Worm (Caenorhabditis elegans): ENCODE results near the gene Y51H4A.5.
A peak's percentile ranks its signal among the peaks of the same experiment; 100 is the strongest.

Gene Y51H4A.5

DNA sequence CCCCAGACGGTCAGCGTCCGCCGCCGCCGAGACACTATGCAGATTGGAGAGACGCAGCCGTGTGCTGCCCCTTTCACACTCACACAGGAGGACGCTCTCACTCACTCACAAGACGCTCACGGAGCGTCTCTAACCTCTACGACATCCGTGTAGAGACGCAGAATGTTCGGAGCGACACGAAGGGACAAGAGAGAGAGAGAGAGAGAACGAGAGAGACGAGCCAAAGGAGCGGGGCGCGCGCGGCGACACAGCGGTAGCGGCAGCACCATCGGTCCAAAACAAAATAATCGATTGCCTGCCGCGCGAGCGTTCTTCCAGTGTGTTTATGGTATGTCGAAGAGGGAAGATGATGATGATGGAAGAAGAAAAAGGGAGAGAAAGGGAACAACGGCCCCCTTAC is 33.6 kb downstream of the Y51H4A.5 start (continued):
- no peak for TF ChIP-seq ama-1 (optimal IDR thresholded peaks at IDR 0.05)
- TF ChIP-seq ama-1 (GFP tag; optimal IDR thresholded peaks at IDR 0.05) = no peak
- no peak for TF ChIP-seq fkh-3 (tag; optimal IDR thresholded peaks at IDR 0.05)
- no peak for TF ChIP-seq unc-130 (GFP tag; optimal IDR thresholded peaks at IDR 0.05)
- peak; percentile 55; the same call in 1 of the 2 replicates for TF ChIP-seq cebp-1 (GFP tag; IDR thresholded peaks at IDR 0.05)
- TF ChIP-seq cebp-1 (tag; optimal IDR thresholded peaks at IDR 0.05) = peak; percentile 89
- TF ChIP-seq sptf-2 (GFP tag; optimal IDR thresholded peaks at IDR 0.05) = peak; percentile 9
- peak; percentile 95 for TF ChIP-seq hmg-1.2 (GFP tag; IDR thresholded peaks at IDR 0.05)
- peak; percentile 86 for TF ChIP-seq K12H6.12 (tag; optimal IDR thresholded peaks at IDR 0.05)
- no peak for TF ChIP-seq him-1 (tag; optimal IDR thresholded peaks at IDR 0.05)
- TF ChIP-seq zfh-2 (GFP tag; conservative IDR thresholded peaks at IDR 0.05) = peak; percentile 98
- TF ChIP-seq hsf-1 (GFP tag; IDR thresholded peaks at IDR 0.05) = no peak
- peak; percentile 39 for TF ChIP-seq nhr-90 (tag; optimal IDR thresholded peaks at IDR 0.05)
- no peak for TF ChIP-seq ztf-18 (tag; optimal IDR thresholded peaks at IDR 0.05)
- no peak for TF ChIP-seq rec-8 (tag; optimal IDR thresholded peaks at IDR 0.05)
- no peak for TF ChIP-seq hrde-1 (tag; optimal IDR thresholded peaks at IDR 0.05; ENCODE audit: borderline replicate concordance)
- TF ChIP-seq hmg-20 (GFP tag; IDR thresholded peaks at IDR 0.05) = no peak
- TF ChIP-seq snpc-1.3 (tag; optimal IDR thresholded peaks at IDR 0.05; ENCODE audit: insufficient read depth) = peak; percentile 23
- TF ChIP-seq nhr-27 (tag; optimal IDR thresholded peaks at IDR 0.05) = no peak
- no peak for TF ChIP-seq snpc-1.1 (tag; optimal IDR thresholded peaks at IDR 0.05; ENCODE audit: insufficient read depth)
- TF ChIP-seq D2030.7 (GFP tag; IDR thresholded peaks at IDR 0.05) = no peak
- TF ChIP-seq madf-3 (GFP tag; IDR thresholded peaks at IDR 0.05) = no peak
- no peak for TF ChIP-seq lsl-1 (GFP tag; optimal IDR thresholded peaks at IDR 0.05)
- no peak for TF ChIP-seq F39B2.1 (GFP tag; IDR thresholded peaks at IDR 0.05)
- TF ChIP-seq attf-3 (GFP tag; conservative IDR thresholded peaks at IDR 0.05) = 0 out of 2 replicates have a peak, but pooled peaks have one; percentile 34
- no peak for TF ChIP-seq zim-3 (tag; optimal IDR thresholded peaks at IDR 0.05)
- TF ChIP-seq hlh-12 (tag; optimal IDR thresholded peaks at IDR 0.05) = no peak
- TF ChIP-seq C17E4.6 (GFP tag; IDR thresholded peaks at IDR 0.05) = no peak
- TF ChIP-seq ZK185.1 (tag; optimal IDR thresholded peaks at IDR 0.05; ENCODE audit: poor library complexity, severe bottlenecking) = peak; percentile 63
- no peak for TF ChIP-seq cebp-2 (GFP tag; IDR thresholded peaks at IDR 0.05)
- peak; percentile 80 for TF ChIP-seq attf-5 (GFP tag; optimal IDR thresholded peaks at IDR 0.05)
- peak; percentile 52 for TF ChIP-seq lin-54 (GFP tag; optimal IDR thresholded peaks at IDR 0.05)
- no peak for TF ChIP-seq ztf-22 (GFP tag; optimal IDR thresholded peaks at IDR 0.05)
- no peak for TF ChIP-seq mxl-1 (tag; optimal IDR thresholded peaks at IDR 0.05)
- peak; percentile 75; the same call in 1 of the 2 replicates for TF ChIP-seq let-526 (GFP tag; IDR thresholded peaks at IDR 0.05)
- peak; percentile 66 for TF ChIP-seq F10E7.11 (tag; optimal IDR thresholded peaks at IDR 0.05)
- peak; percentile 11 for TF ChIP-seq F23B12.7 (tag; optimal IDR thresholded peaks at IDR 0.05; ENCODE audit: insufficient read depth)
- TF ChIP-seq tbp1 (GFP tag; optimal IDR thresholded peaks at IDR 0.05) = peak; percentile 50
- no peak for TF ChIP-seq athp-1 (tag; optimal IDR thresholded peaks at IDR 0.05)
- TF ChIP-seq F37B4.10 (GFP tag; IDR thresholded peaks at IDR 0.05) = no peak
- no peak for TF ChIP-seq rpc-1 (optimal IDR thresholded peaks at IDR 0.05)
- TF ChIP-seq rpc-1 (tag; optimal IDR thresholded peaks at IDR 0.05) = no peak
- TF ChIP-seq egl-44 (GFP tag; IDR thresholded peaks at IDR 0.05) = peak; percentile 83
- no peak for TF ChIP-seq ceh-100 (GFP tag; IDR thresholded peaks at IDR 0.05)
- peak; percentile 66 for TF ChIP-seq lin-26 (GFP tag; IDR thresholded peaks at IDR 0.05)
- TF ChIP-seq aptf-3 (GFP tag; IDR thresholded peaks at IDR 0.05) = no peak
- peak; percentile 33 for TF ChIP-seq tlf-1 (GFP tag; optimal IDR thresholded peaks at IDR 0.05)
- TF ChIP-seq pha-4 (tag; optimal IDR thresholded peaks at IDR 0.05) = no peak
- TF ChIP-seq rcor-1 (GFP tag; IDR thresholded peaks at IDR 0.05) = peak; percentile 34; the same call in 1 of the 2 replicates
